Worm (Caenorhabditis elegans) whole organism, early embryonic: ENCODE data around the gene col-74.

Source experiments
- B0310.2 ChIP-seq: sonication (generic microtip); optimal IDR thresholded peaks from 2 replicates; lab custom pipeline; 2016; ENCODE audit warnings: mild to moderate bottlenecking, missing genetic modification characterization, missing compliant biosample characterization
- ceh-36 ChIP-seq: sonication (generic microtip); optimal IDR thresholded peaks from 2 replicates; lab custom pipeline; 2016; ENCODE audit warnings: missing genetic modification characterization, inconsistent platforms, missing compliant biosample characterization
- ets-7 ChIP-seq: sonication (generic microtip); optimal IDR thresholded peaks from 2 replicates; lab custom pipeline; 2016; ENCODE audit warnings: missing genotype, missing genetic modification characterization, missing compliant biosample characterization
- scrt-1 ChIP-seq: fragments of 200-800 bp; sonication (Bioruptor generic); IDR thresholded peaks from 2 replicates; pipeline ENCODE4 v1.3.6; 2022; ENCODE audit warnings: missing genetic modification characterization, missing compliant biosample characterization

DNA sequence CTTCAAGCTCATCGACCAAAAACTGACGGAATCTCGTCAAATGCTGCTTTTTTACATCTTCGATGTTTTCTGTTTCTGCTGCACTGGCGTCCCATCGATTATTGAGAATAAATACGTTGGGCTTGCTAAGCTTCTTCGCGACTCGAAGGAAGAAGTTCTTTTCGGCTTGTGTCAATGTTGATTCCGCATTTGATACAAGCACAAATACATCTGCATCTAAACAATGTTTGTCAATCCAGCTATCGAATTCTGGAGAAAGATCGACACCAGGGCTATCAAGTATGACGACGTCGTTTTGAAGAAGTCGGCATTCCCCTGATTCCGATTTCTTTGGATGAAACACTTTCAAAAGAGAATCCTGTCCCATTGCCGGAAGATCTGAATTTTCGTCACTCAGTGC, 5.0 kb downstream of the col-74 start:
- TF ChIP-seq scrt-1 (GFP tag; lab: Robert Waterston, UW) (no peak), ets-7 (tag; lab: Kevin White, UChicago) (no peak), ceh-36 (tag; lab: Kevin White, UChicago) (no peak), B0310.2 (tag; lab: Kevin White, UChicago) (no peak)
